Worm (Caenorhabditis elegans) whole organism, late embryonic: Measurements from ENCODE around the gene decr-1.3.
A peak's percentile ranks its signal among the peaks of the same experiment; 100 is the strongest.

Experiments used
- ama-1 ChIP-seq: fragments of 150-350 bp; optimal IDR thresholded peaks from 2 replicates; lab custom pipeline; 2014
- ceh-2 ChIP-seq: sonication (generic microtip); optimal IDR thresholded peaks from 2 replicates; lab custom pipeline; 2016; ENCODE audit warnings: missing genotype, missing genetic modification characterization, missing compliant biosample characterization
- ceh-30 ChIP-seq: fragments of 150-350 bp; optimal IDR thresholded peaks from 2 replicates; lab custom pipeline; 2014; ENCODE audit warnings: missing biosample characterization, missing genetic modification characterization
- ceh-31 ChIP-seq: sonication (generic microtip); optimal IDR thresholded peaks from 2 replicates; lab custom pipeline; 2016; ENCODE audit warnings: missing genetic modification characterization, missing compliant biosample characterization
- eyg-1 ChIP-seq: sonication (generic microtip); optimal IDR thresholded peaks from 2 replicates; lab custom pipeline; 2016; ENCODE audit warnings: missing genotype, missing genetic modification characterization, missing compliant biosample characterization
- hlh-30 ChIP-seq: sonication (generic microtip); optimal IDR thresholded peaks from 2 replicates; lab custom pipeline; 2017; ENCODE audit warnings: antibody characterized with exemption, missing genetic modification characterization, missing compliant biosample characterization; ENCODE audit not compliant: insufficient read depth
- tbx-2 ChIP-seq: sonication (generic microtip); optimal IDR thresholded peaks from 2 replicates; lab custom pipeline; 2016; ENCODE audit warnings: missing genetic modification characterization, missing compliant biosample characterization
- unc-55 ChIP-seq: sonication (generic microtip); optimal IDR thresholded peaks from 2 replicates; lab custom pipeline; 2017; ENCODE audit warnings: missing biosample characterization, missing genetic modification reagents, missing genetic modification characterization
- zip-5 ChIP-seq: sonication (generic microtip); optimal IDR thresholded peaks from 2 replicates; lab custom pipeline; 2016; ENCODE audit warnings: missing genetic modification characterization, missing compliant biosample characterization
- ztf-16 ChIP-seq: sonication (generic microtip); optimal IDR thresholded peaks from 2 replicates; lab custom pipeline; 2017; ENCODE audit warnings: missing genetic modification characterization, missing compliant biosample characterization

DNA sequence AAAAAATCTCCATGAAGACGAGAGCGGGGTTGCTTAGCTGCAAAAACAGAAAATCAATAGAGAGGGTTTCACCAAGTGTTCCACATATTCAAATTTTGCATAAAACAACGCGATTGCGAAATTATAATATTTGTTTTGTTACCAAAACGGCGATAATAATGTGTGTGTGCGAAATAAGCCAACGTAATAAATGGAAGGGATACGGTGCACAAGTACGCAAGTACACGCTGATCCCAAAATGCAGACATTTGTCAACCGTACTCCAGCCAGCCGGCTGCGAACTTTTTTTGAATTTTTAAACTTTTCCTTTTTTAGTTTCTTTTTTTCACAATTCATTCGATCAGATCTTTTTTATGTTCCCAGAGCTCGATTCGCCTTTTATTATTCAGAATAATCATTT is 48.5 kb downstream of the decr-1.3 start, which contains the start of gene ire-1:
- TF ChIP-seq eyg-1 (tag; lab: Kevin White, UChicago) (no peak), ama-1 (lab: Kevin White, UChicago) (no peak), unc-55 (GFP tag; lab: Kevin White, UChicago) (no peak), zip-5 (tag; lab: Kevin White, UChicago) (no peak), ceh-31 (tag; lab: Kevin White, UChicago) (peak; percentile 37), ceh-30 (no peak), tbx-2 (tag; lab: Kevin White, UChicago) (no peak), ztf-16 (tag; lab: Kevin White, UChicago) (no peak), ceh-2 (tag; lab: Kevin White, UChicago) (no peak), hlh-30 (tag; lab: Kevin White, UChicago) (no peak)
